Fruit fly (Drosophila melanogaster) whole organism, embryonic: ENCODE data around the gene ver.

Source experiments
- Atf3 ChIP-seq: fragments of 200-800 bp; sonication (Bioruptor generic); optimal IDR thresholded peaks from 3 replicates; lab custom pipeline; 2016; ENCODE audit warnings: missing biosample characterization, missing genetic modification characterization
- Bdp1 ChIP-seq: fragments of 200-800 bp; sonication (Bioruptor generic); optimal IDR thresholded peaks from 3 replicates; lab custom pipeline; 2016; ENCODE audit warnings: missing biosample characterization, missing genetic modification characterization
- CG10147 ChIP-seq: fragments of 200-800 bp; sonication (Bioruptor generic); optimal IDR thresholded peaks from 2 replicates; lab custom pipeline; 2019; ENCODE audit warnings: missing biosample characterization, mild to moderate bottlenecking, missing genetic modification characterization, moderate library complexity
- CG1024 ChIP-seq: fragments of 200-800 bp; sonication (Bioruptor generic); IDR thresholded peaks from 2 replicates; pipeline ENCODE4 v1.3.6; 2022; ENCODE audit warnings: missing biosample characterization, missing genetic modification characterization
- CG10366 ChIP-seq: fragments of 200-800 bp; sonication (Bioruptor generic); IDR thresholded peaks from 2 replicates; pipeline ENCODE4 v1.3.6; 2022; ENCODE audit warnings: missing biosample characterization, missing genetic modification characterization
- CG11085 ChIP-seq: fragments of 200-800 bp; sonication (Bioruptor generic); IDR thresholded peaks from 2 replicates; pipeline ENCODE4 v1.3.6; 2022; ENCODE audit warnings: missing biosample characterization, missing genetic modification characterization
- CG11560 ChIP-seq: fragments of 200-800 bp; sonication (Bioruptor generic); IDR thresholded peaks from 3 replicates; pipeline ENCODE4 v1.3.6; 2022; ENCODE audit warnings: missing biosample characterization, missing genetic modification characterization
- CG12942 ChIP-seq: fragments of 200-800 bp; sonication (Bioruptor generic); optimal IDR thresholded peaks from 3 replicates; lab custom pipeline; 2016; ENCODE audit warnings: missing biosample characterization, missing genetic modification characterization
- CG14965 ChIP-seq: fragments of 200-800 bp; sonication (Bioruptor generic); optimal IDR thresholded peaks from 2 replicates; lab custom pipeline; 2016; ENCODE audit warnings: missing biosample characterization, missing genetic modification characterization, borderline replicate concordance
- CG15269 ChIP-seq: fragments of 200-800 bp; sonication (Bioruptor generic); optimal IDR thresholded peaks from 2 replicates; lab custom pipeline; 2018; ENCODE audit warnings: missing biosample characterization, mild to moderate bottlenecking, missing genetic modification characterization, moderate library complexity
- CG1647 ChIP-seq: fragments of 200-800 bp; sonication (Bioruptor generic); optimal IDR thresholded peaks from 3 replicates; lab custom pipeline; 2016; ENCODE audit warnings: missing biosample characterization, missing genetic modification characterization
- CG17829 ChIP-seq: fragments of 200-800 bp; optimal IDR thresholded peaks from 2 replicates; lab custom pipeline; 2019; ENCODE audit warnings: missing biosample characterization, mild to moderate bottlenecking, missing genetic modification characterization, moderate library complexity
- CG2129 ChIP-seq: fragments of 200-800 bp; sonication (Bioruptor generic); IDR thresholded peaks from 2 replicates; pipeline ENCODE4 v1.3.6; 2022; ENCODE audit warnings: missing biosample characterization, missing genetic modification characterization; ENCODE audit not compliant: partially characterized antibody
- CG2875 ChIP-seq: fragments of 200-800 bp; sonication (Bioruptor generic); optimal IDR thresholded peaks from 2 replicates; lab custom pipeline; 2017; ENCODE audit warnings: missing biosample characterization, mild to moderate bottlenecking, missing genetic modification characterization, missing genetic modification reagents
- CG31365 ChIP-seq: fragments of 200-800 bp; sonication (Bioruptor generic); optimal IDR thresholded peaks from 2 replicates; lab custom pipeline; 2018; ENCODE audit warnings: missing biosample characterization, mild to moderate bottlenecking, missing genetic modification characterization
- CG32772 ChIP-seq: fragments of 200-800 bp; sonication (Bioruptor generic); IDR thresholded peaks from 2 replicates; pipeline ENCODE4 v1.3.6; 2022; ENCODE audit warnings: missing biosample characterization, missing genetic modification characterization
- CG33557 ChIP-seq: fragments of 200-800 bp; sonication (Bioruptor generic); optimal IDR thresholded peaks from 2 replicates; lab custom pipeline; 2019; ENCODE audit warnings: missing biosample characterization, mild to moderate bottlenecking, missing genetic modification characterization, moderate library complexity
- CG4282 ChIP-seq: fragments of 200-800 bp; sonication (Bioruptor generic); optimal IDR thresholded peaks from 2 replicates; lab custom pipeline; 2016; ENCODE audit warnings: missing biosample characterization, missing genetic modification characterization
- CG4328 ChIP-seq: fragments of 200-800 bp; sonication (Bioruptor generic); optimal IDR thresholded peaks from 3 replicates; lab custom pipeline; 2017; ENCODE audit warnings: missing biosample characterization, missing genetic modification reagents, missing genetic modification characterization
- CG4820 ChIP-seq: fragments of 200-800 bp; sonication (Bioruptor generic); optimal IDR thresholded peaks from 3 replicates; lab custom pipeline; 2016; ENCODE audit warnings: missing biosample characterization, missing genetic modification characterization
- CG6272 ChIP-seq: fragments of 200-800 bp; sonication (Bioruptor generic); IDR thresholded peaks from 2 replicates; pipeline ENCODE4 v1.3.6; 2022; ENCODE audit warnings: missing biosample characterization, missing genetic modification characterization
- CG6689 ChIP-seq: fragments of 200-800 bp; sonication (Bioruptor generic); IDR thresholded peaks from 2 replicates; pipeline ENCODE4 v1.3.6; 2022; ENCODE audit warnings: missing biosample characterization, missing genetic modification characterization
- CG9215 ChIP-seq: fragments of 200-800 bp; sonication (Bioruptor generic); IDR thresholded peaks from 2 replicates; pipeline ENCODE4 v1.3.6; 2022; ENCODE audit warnings: missing biosample characterization, missing genetic modification characterization
- CG9609 ChIP-seq: fragments of 200-800 bp; sonication (Bioruptor generic); optimal IDR thresholded peaks from 3 replicates; lab custom pipeline; 2016; ENCODE audit warnings: missing biosample characterization, missing genetic modification characterization
- CTCF ChIP-seq: fragments of 200-800 bp; sonication (Bioruptor generic); optimal IDR thresholded peaks from 2 replicates; lab custom pipeline; 2017; ENCODE audit warnings: missing biosample characterization, mild to moderate bottlenecking, missing genetic modification characterization, moderate library complexity
- CoRest ChIP-seq: fragments of 200-800 bp; sonication (Bioruptor generic); optimal IDR thresholded peaks from 3 replicates; lab custom pipeline; 2018; ENCODE audit warnings: missing biosample characterization, mild to moderate bottlenecking, missing genetic modification characterization, moderate library complexity
- CrebB ChIP-seq: fragments of 200-800 bp; sonication (Bioruptor generic); optimal IDR thresholded peaks from 3 replicates; lab custom pipeline; 2018; ENCODE audit warnings: missing biosample characterization, mild to moderate bottlenecking, missing genetic modification characterization
- Dll ChIP-seq: fragments of 200-800 bp; sonication (Bioruptor generic); IDR thresholded peaks from 4 replicates; pipeline ENCODE4 v1.3.6; 2022; ENCODE audit warnings: missing biosample characterization, missing genetic modification characterization; ENCODE audit not compliant: partially characterized antibody
- Hsf ChIP-seq: fragments of 200-800 bp; sonication (Bioruptor generic); optimal IDR thresholded peaks from 3 replicates; lab custom pipeline; 2016; ENCODE audit warnings: missing biosample characterization, missing genetic modification characterization
- Scr ChIP-seq: fragments of 200-800 bp; sonication (Bioruptor generic); IDR thresholded peaks from 2 replicates; pipeline ENCODE4 v1.3.6; 2022; ENCODE audit warnings: missing biosample characterization, missing genetic modification characterization; ENCODE audit not compliant: partially characterized antibody
- Sox102F ChIP-seq: fragments of 200-800 bp; sonication (Bioruptor generic); optimal IDR thresholded peaks from 2 replicates; lab custom pipeline; 2018; ENCODE audit warnings: missing biosample characterization, mild to moderate bottlenecking, missing genetic modification characterization, moderate library complexity
- Spps ChIP-seq: fragments of 200-800 bp; sonication (Bioruptor generic); optimal IDR thresholded peaks from 2 replicates; lab custom pipeline; 2018; ENCODE audit warnings: missing biosample characterization, mild to moderate bottlenecking, missing genetic modification characterization
- Sry-δ ChIP-seq: fragments of 200-800 bp; sonication (Bioruptor generic); optimal IDR thresholded peaks from 2 replicates; lab custom pipeline; 2016; ENCODE audit warnings: missing biosample characterization, missing genetic modification characterization
- ash1 ChIP-seq: fragments of 200-800 bp; sonication (Bioruptor generic); optimal IDR thresholded peaks from 2 replicates; lab custom pipeline; 2018; ENCODE audit warnings: missing biosample characterization, mild to moderate bottlenecking, missing genetic modification characterization
- btn ChIP-seq: fragments of 200-800 bp; sonication (Bioruptor generic); optimal IDR thresholded peaks from 2 replicates; lab custom pipeline; 2016; ENCODE audit warnings: missing biosample characterization, missing genetic modification characterization
- chn ChIP-seq: fragments of 200-800 bp; sonication (Bioruptor generic); optimal IDR thresholded peaks from 2 replicates; lab custom pipeline; 2016; ENCODE audit warnings: missing biosample characterization, missing genetic modification characterization
- disco-r ChIP-seq: fragments of 200-800 bp; sonication (Bioruptor generic); optimal IDR thresholded peaks from 2 replicates; lab custom pipeline; 2016; ENCODE audit warnings: missing biosample characterization, missing genetic modification characterization
- dm ChIP-seq: fragments of 200-800 bp; sonication (Bioruptor generic); optimal IDR thresholded peaks from 3 replicates; lab custom pipeline; 2016; ENCODE audit warnings: missing biosample characterization, missing genetic modification characterization
- fd3F ChIP-seq: fragments of 200-800 bp; sonication (Bioruptor generic); optimal IDR thresholded peaks from 2 replicates; lab custom pipeline; 2018; ENCODE audit warnings: missing biosample characterization, mild to moderate bottlenecking, missing genetic modification characterization, moderate library complexity
- gcm2 ChIP-seq: fragments of 200-800 bp; sonication (Bioruptor generic); optimal IDR thresholded peaks from 2 replicates; lab custom pipeline; 2016; ENCODE audit warnings: missing biosample characterization, missing genetic modification characterization
- ham ChIP-seq: fragments of 200-800 bp; sonication (Bioruptor generic); IDR thresholded peaks from 2 replicates; pipeline ENCODE4 v1.3.6; 2022; ENCODE audit warnings: missing biosample characterization, missing genetic modification characterization
- jigr1 ChIP-seq: fragments of 200-800 bp; sonication (Bioruptor generic); IDR thresholded peaks from 3 replicates; pipeline ENCODE4 v1.3.6; 2022; ENCODE audit warnings: missing biosample characterization, missing genetic modification characterization
- jing ChIP-seq: fragments of 200-800 bp; sonication (Bioruptor generic); optimal IDR thresholded peaks from 2 replicates; lab custom pipeline; 2018; ENCODE audit warnings: missing biosample characterization, mild to moderate bottlenecking, missing genetic modification characterization
- knrl ChIP-seq: fragments of 200-800 bp; sonication (Bioruptor generic); IDR thresholded peaks from 3 replicates; pipeline ENCODE4 v1.3.6; 2022; ENCODE audit warnings: missing biosample characterization, missing genetic modification characterization; ENCODE audit not compliant: partially characterized antibody
- nerfin-2 ChIP-seq: fragments of 200-800 bp; sonication (Bioruptor generic); IDR thresholded peaks from 2 replicates; pipeline ENCODE4 v1.3.6; 2022; ENCODE audit warnings: missing biosample characterization, missing genetic modification characterization; ENCODE audit not compliant: partially characterized antibody
- pfk ChIP-seq: fragments of 200-800 bp; sonication (Bioruptor generic); optimal IDR thresholded peaks from 2 replicates; lab custom pipeline; 2018; ENCODE audit warnings: missing biosample characterization, mild to moderate bottlenecking, missing genetic modification characterization, moderate library complexity
- pho ChIP-seq: fragments of 200-800 bp; sonication (Bioruptor generic); optimal IDR thresholded peaks from 2 replicates; lab custom pipeline; 2016; ENCODE audit warnings: missing biosample characterization, missing genetic modification characterization
- sisA ChIP-seq: fragments of 200-800 bp; sonication (Bioruptor generic); IDR thresholded peaks from 2 replicates; pipeline ENCODE4 v1.3.6; 2022; ENCODE audit warnings: missing biosample characterization, missing genetic modification characterization
- sug ChIP-seq: fragments of 200-800 bp; optimal IDR thresholded peaks from 2 replicates; lab custom pipeline; 2019; ENCODE audit warnings: missing biosample characterization, mild to moderate bottlenecking, missing genetic modification characterization, moderate library complexity
- zen ChIP-seq: fragments of 200-800 bp; sonication (Bioruptor generic); optimal IDR thresholded peaks from 3 replicates; lab custom pipeline; 2018; ENCODE audit warnings: missing biosample characterization, mild to moderate bottlenecking, missing genetic modification characterization, moderate library complexity

The ver gene

dm6 chr3L:12503865-12504650, 19.7 kb upstream of the ver start, which contains the start of the genes CG10646 and vih (continued):
- TF ChIP-seq gcm2 (GFP tag; lab: Kevin White, UChicago) (no peak), CoRest (tag; lab: Kevin White, UChicago) (peak; percentile 59), CG4282 (no peak), CG2129 (GFP tag; lab: Robert Waterston, UW) (no peak), Sry-δ (GFP tag; lab: Kevin White, UChicago) (peak; percentile 49), CTCF (GFP tag; lab: Kevin White, UChicago) (peak; percentile 10), CG4328 (GFP tag; lab: Kevin White, UChicago) (peak; percentile 51), CG10366 (GFP tag; lab: Robert Waterston, UW) (no peak), Dll (GFP tag; lab: Robert Waterston, UW) (no peak), CG31365 (tag; lab: Kevin White, UChicago) (no peak), jigr1 (no peak), Sox102F (GFP tag; lab: Kevin White, UChicago) (no peak), CG33557 (GFP tag; lab: Kevin White, UChicago) (peak; percentile 20), CG17829 (tag; lab: Kevin White, UChicago) (peak; percentile 70), CG11085 (GFP tag; lab: Robert Waterston, UW) (no peak), CG1647 (GFP tag; lab: Kevin White, UChicago) (no peak), Bdp1 (GFP tag; lab: Kevin White, UChicago) (no peak), CrebB (no peak), dm (GFP tag; lab: Kevin White, UChicago) (no peak), CG6272 (no peak), btn (GFP tag; lab: Kevin White, UChicago) (no peak), CG32772 (GFP tag; lab: Robert Waterston, UW) (no peak), CG6689 (peak; percentile 35; the same call in 1 of the 2 replicates), CG1024 (GFP tag; lab: Robert Waterston, UW) (no peak), ash1 (no peak), CG14965 (GFP tag; lab: Kevin White, UChicago) (no peak), CG10147 (GFP tag; lab: Kevin White, UChicago) (peak; percentile 20), disco-r (no peak), pfk (GFP tag; lab: Kevin White, UChicago) (no peak), fd3F (no peak), jing (GFP tag; lab: Kevin White, UChicago) (no peak), CG9609 (no peak), sisA (GFP tag; lab: Robert Waterston, UW) (no peak), CG2875 (GFP tag; lab: Kevin White, UChicago) (no peak), Spps (peak; percentile 7), Hsf (GFP tag; lab: Kevin White, UChicago) (peak; percentile 2), knrl (GFP tag; lab: Robert Waterston, UW) (0 out of 3 replicates have a peak, but pooled peaks have one; percentile 23), zen (peak; percentile 43), CG12942 (GFP tag; lab: Kevin White, UChicago) (peak; percentile 7), CG9215 (GFP tag; lab: Robert Waterston, UW) (no peak), CG4820 (peak; percentile 42), Scr (GFP tag; lab: Robert Waterston, UW) (0 out of 2 replicates have a peak, but pooled peaks have one; percentile 26), ham (GFP tag; lab: Robert Waterston, UW) (no peak), sug (tag; lab: Kevin White, UChicago) (peak; percentile 45), Atf3 (GFP tag; lab: Kevin White, UChicago) (no peak), nerfin-2 (GFP tag; lab: Robert Waterston, UW) (no peak), CG15269 (tag; lab: Kevin White, UChicago) (peak; percentile 43), chn (peak; percentile 25), CG11560 (tag; lab: Robert Waterston, UW) (no peak), pho (GFP tag; lab: Kevin White, UChicago) (no peak)
